Worm (Caenorhabditis elegans) whole organism, mixed stage, embryonic: ENCODE data around the gene ZC487.1.

Experiments
- ces-1 ChIP-seq: fragments of 150-350 bp; optimal IDR thresholded peaks from 2 replicates; lab custom pipeline; 2014; ENCODE audit warnings: missing biosample characterization, missing genetic modification reagents, missing genetic modification characterization
- elt-1 ChIP-seq: sonication (generic microtip); optimal IDR thresholded peaks from 2 replicates; lab custom pipeline; 2017; ENCODE audit warnings: missing genetic modification characterization, mild to moderate bottlenecking, missing compliant biosample characterization, antibody characterized with exemption, moderate library complexity, borderline replicate concordance; ENCODE audit not compliant: insufficient read depth
- flh-1 ChIP-seq: fragments of 200-800 bp; sonication (Bioruptor generic); optimal IDR thresholded peaks from 2 replicates; lab custom pipeline; 2018; ENCODE audit warnings: mild to moderate bottlenecking, missing genetic modification characterization, moderate library complexity, missing compliant biosample characterization
- hlh-1 ChIP-seq: fragments of 150-350 bp; optimal IDR thresholded peaks from 2 replicates; lab custom pipeline; 2014; ENCODE audit warnings: missing biosample characterization, missing genetic modification reagents, missing genetic modification characterization
- lin-13 ChIP-seq: fragments of 150-350 bp; optimal IDR thresholded peaks from 2 replicates; lab custom pipeline; 2014; ENCODE audit warnings: missing biosample characterization, missing genetic modification characterization
- lin-32 ChIP-seq: fragments of 200-800 bp; sonication (Bioruptor generic); optimal IDR thresholded peaks from 2 replicates; lab custom pipeline; 2018; ENCODE audit warnings: mild to moderate bottlenecking, missing genetic modification characterization, missing compliant biosample characterization
- nhr-12 ChIP-seq: fragments of 150-350 bp; optimal IDR thresholded peaks from 2 replicates; lab custom pipeline; 2014; ENCODE audit warnings: missing biosample characterization, missing genetic modification characterization
- nhr-2 ChIP-seq: fragments of 150-350 bp; optimal IDR thresholded peaks from 2 replicates; lab custom pipeline; 2014; ENCODE audit warnings: missing biosample characterization, missing genetic modification characterization
- snpc-4 ChIP-seq: fragments of 150-350 bp; optimal IDR thresholded peaks from 2 replicates; lab custom pipeline; 2014; ENCODE audit warnings: missing biosample characterization, missing genetic modification characterization
- unc-120 ChIP-seq: sonication (generic microtip); optimal IDR thresholded peaks from 2 replicates; lab custom pipeline; 2017; ENCODE audit warnings: missing genetic modification characterization, missing compliant biosample characterization; ENCODE audit not compliant: poor library complexity, severe bottlenecking
- unc-39 ChIP-seq: fragments of 150-350 bp; optimal IDR thresholded peaks from 2 replicates; lab custom pipeline; 2014; ENCODE audit warnings: missing biosample characterization, missing genetic modification characterization
- unc-62 ChIP-seq: fragments of 150-350 bp; optimal IDR thresholded peaks from 2 replicates; lab custom pipeline; 2014; ENCODE audit warnings: missing biosample characterization, missing genetic modification reagents, missing genetic modification characterization
- ztf-11 ChIP-seq: fragments of 150-350 bp; optimal IDR thresholded peaks from 2 replicates; lab custom pipeline; 2014; ENCODE audit warnings: missing biosample characterization, missing genetic modification characterization

DNA sequence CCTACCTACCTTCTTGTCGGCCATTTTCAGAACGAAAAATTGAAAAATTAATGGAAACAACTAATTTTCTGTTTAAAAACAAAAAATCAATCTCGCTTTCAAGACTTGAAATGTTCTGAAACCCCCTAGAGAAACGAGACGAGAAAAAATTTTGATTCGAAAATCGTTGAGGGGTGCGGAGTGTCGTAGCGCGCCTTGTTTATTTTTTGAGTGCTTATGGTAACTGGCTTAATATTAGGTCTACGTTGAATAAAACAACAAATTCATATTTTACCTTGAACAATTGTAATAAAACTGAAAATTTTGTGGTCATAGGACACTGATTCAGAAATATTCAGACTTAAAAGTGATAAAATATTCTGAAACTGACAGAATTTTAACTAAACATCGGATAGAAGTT lies 16.9 kb upstream of the ZC487.1 start, which contains the start of gene sna-1:
- TF ChIP-seq lin-13 (tag; lab: Kevin White, UChicago) (no peak), unc-62 (no peak), ces-1 (GFP tag; lab: Kevin White, UChicago) (no peak), nhr-2 (tag; lab: Kevin White, UChicago) (no peak), unc-120 (tag; lab: Kevin White, UChicago) (no peak), elt-1 (tag; lab: Kevin White, UChicago) (no peak), ztf-11 (no peak), flh-1 (GFP tag; lab: Kevin White, UChicago) (no peak), unc-39 (tag; lab: Kevin White, UChicago) (no peak), hlh-1 (tag; lab: Kevin White, UChicago) (no peak), lin-32 (GFP tag; lab: Kevin White, UChicago) (no peak), snpc-4 (tag; lab: Kevin White, UChicago) (no peak), nhr-12 (tag; lab: Kevin White, UChicago) (no peak)
